Worm (Caenorhabditis elegans): ENCODE data around the gene F47D12.9.

F47D12.9 gene

DNA sequence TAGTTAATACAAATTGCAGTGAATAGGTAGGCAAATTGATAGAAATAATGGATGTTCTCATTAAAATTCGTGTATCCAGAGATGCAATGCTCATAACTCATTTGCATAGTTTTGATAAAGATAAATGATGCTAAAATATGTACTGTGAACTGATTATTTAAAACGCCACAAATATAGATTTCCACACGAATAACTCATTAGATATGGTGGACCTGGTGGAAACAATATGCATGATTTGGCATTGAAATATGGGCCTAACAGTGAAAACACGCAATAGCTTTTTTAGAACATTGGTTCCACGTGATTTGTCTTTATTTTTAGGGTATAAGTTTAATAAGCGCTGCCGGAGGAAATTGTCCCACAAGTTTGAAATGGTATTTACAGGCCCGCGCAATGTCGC, 32.9 kb downstream of the F47D12.9 start, which contains the start of gene srg-3:
Gene srg-3, minus strand, starts transcription at position 101 of the 400 bp plus-strand sequence.
- TF ChIP-seq nhr-77 (tag; optimal IDR thresholded peaks at IDR 0.05), result no peak
- no peak for TF ChIP-seq fos-1 (tag; optimal IDR thresholded peaks at IDR 0.05)
- TF ChIP-seq aly-2 (tag; optimal IDR thresholded peaks at IDR 0.05), result no peak
- no peak for TF ChIP-seq ZK546.5 (tag; optimal IDR thresholded peaks at IDR 0.05)
- no peak for TF ChIP-seq pqm-1 (tag; optimal IDR thresholded peaks at IDR 0.05)
- no peak for TF ChIP-seq hmg-11 (tag; optimal IDR thresholded peaks at IDR 0.05)
- no peak for TF ChIP-seq unc-39 (tag; optimal IDR thresholded peaks at IDR 0.05)
- no peak for TF ChIP-seq ztf-11 (tag; optimal IDR thresholded peaks at IDR 0.05)
- no peak for TF ChIP-seq R02D3.7 (tag; optimal IDR thresholded peaks at IDR 0.05)

DNA sequence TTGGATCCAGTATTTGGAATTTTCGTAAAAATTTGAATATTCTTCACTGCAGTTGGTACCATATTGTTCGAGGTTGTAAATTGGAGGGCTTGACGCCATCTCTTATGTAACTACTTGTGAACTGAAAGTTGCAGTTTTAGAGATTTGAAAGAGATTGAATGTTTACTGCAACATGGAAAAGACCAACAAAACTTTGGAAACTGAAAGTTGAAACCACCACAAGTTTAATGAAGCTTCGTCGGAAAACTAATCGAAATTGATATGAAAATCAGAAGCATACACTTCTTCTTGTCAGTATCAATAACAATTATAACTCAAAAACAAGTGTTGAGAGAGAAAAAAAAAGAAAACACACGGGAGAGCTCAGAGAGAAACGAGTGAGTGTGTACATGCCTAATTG, 35.1 kb downstream of the F47D12.9 start, which contains the start of gene srg-7:
Gene srg-7, minus strand, starts transcription at position 101 of the 400 bp plus-strand sequence.
- TF ChIP-seq lsy-12 (tag; optimal IDR thresholded peaks at IDR 0.05) (no peak), ceh-9 (tag; optimal IDR thresholded peaks at IDR 0.05) (no peak), nhr-23 (tag; optimal IDR thresholded peaks at IDR 0.05) (no peak), zag-1 (tag; optimal IDR thresholded peaks at IDR 0.05) (no peak), elt-2 (tag; optimal IDR thresholded peaks at IDR 0.05) (no peak), skn-1 (tag; optimal IDR thresholded peaks at IDR 0.05) (no peak), nfya-1 (tag; optimal IDR thresholded peaks at IDR 0.05; ENCODE audit: insufficient read depth) (no peak), elt-1 (tag; optimal IDR thresholded peaks at IDR 0.05) (no peak), R02D3.7 (tag; optimal IDR thresholded peaks at IDR 0.05) (no peak), daf-12 (tag; optimal IDR thresholded peaks at IDR 0.05) (no peak), nhr-43 (tag; optimal IDR thresholded peaks at IDR 0.05; ENCODE audit: poor library complexity, severe bottlenecking) (no peak), snpc-4 (tag; optimal IDR thresholded peaks at IDR 0.05) (no peak), egl-27 (tag; optimal IDR thresholded peaks at IDR 0.05) (no peak), ztf-4 (tag; optimal IDR thresholded peaks at IDR 0.05) (no peak), fos-1 (tag; optimal IDR thresholded peaks at IDR 0.05) (no peak), lin-15B (tag; optimal IDR thresholded peaks at IDR 0.05) (no peak), nhr-12 (tag; optimal IDR thresholded peaks at IDR 0.05) (no peak)

DNA sequence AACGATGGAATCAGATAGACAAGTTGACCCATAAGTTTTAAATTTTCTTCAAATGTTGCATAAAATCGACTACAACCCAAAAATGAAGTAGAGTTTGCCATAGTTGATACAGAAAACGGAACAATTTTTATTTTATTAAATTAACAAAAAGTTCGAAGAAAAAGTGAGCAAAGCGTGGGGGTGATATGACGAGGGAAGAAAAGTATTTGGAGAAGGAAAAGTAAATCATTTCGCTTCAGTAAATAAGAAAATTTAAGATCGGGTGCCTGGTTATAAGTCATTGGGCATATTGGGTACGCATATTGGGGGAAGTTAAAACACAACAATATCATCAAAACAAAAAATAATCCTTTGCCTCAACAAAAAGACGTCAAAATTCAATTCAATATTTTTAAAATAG, 37.3 kb downstream of the F47D12.9 start, which contains the start of gene srg-6:
Gene srg-6, minus strand, starts transcription at position 101 of the 400 bp plus-strand sequence.
- no peak for TF ChIP-seq lsy-12 (tag; optimal IDR thresholded peaks at IDR 0.05)
- no peak for TF ChIP-seq mdl-1 (tag; optimal IDR thresholded peaks at IDR 0.05)
- TF ChIP-seq elt-2 (tag; optimal IDR thresholded peaks at IDR 0.05), result no peak
- TF ChIP-seq lin-39 (tag; optimal IDR thresholded peaks at IDR 0.05), result no peak
- TF ChIP-seq nhr-67 (tag; optimal IDR thresholded peaks at IDR 0.05), result no peak
- no peak for TF ChIP-seq ama-1 (optimal IDR thresholded peaks at IDR 0.05)
- TF ChIP-seq skn-1 (tag; optimal IDR thresholded peaks at IDR 0.05), result no peak
- TF ChIP-seq snpc-4 (tag; optimal IDR thresholded peaks at IDR 0.05), result no peak
- TF ChIP-seq elt-1 (tag; optimal IDR thresholded peaks at IDR 0.05), result no peak
- TF ChIP-seq ztf-11 (tag; optimal IDR thresholded peaks at IDR 0.05), result no peak
- no peak for TF ChIP-seq nhr-11 (tag; optimal IDR thresholded peaks at IDR 0.05)
- TF ChIP-seq nhr-28 (tag; optimal IDR thresholded peaks at IDR 0.05), result no peak
- TF ChIP-seq nhr-25 (tag; optimal IDR thresholded peaks at IDR 0.05), result no peak
- TF ChIP-seq unc-62 (GFP tag; optimal IDR thresholded peaks at IDR 0.05), result no peak
- no peak for TF ChIP-seq elt-3 (tag; optimal IDR thresholded peaks at IDR 0.05)
- no peak for TF ChIP-seq egl-27 (tag; optimal IDR thresholded peaks at IDR 0.05)
- TF ChIP-seq nhr-23 (tag; optimal IDR thresholded peaks at IDR 0.05), result no peak
- no peak for TF ChIP-seq nfya-1 (tag; optimal IDR thresholded peaks at IDR 0.05; ENCODE audit: insufficient read depth)
- no peak for TF ChIP-seq pha-4 (tag; optimal IDR thresholded peaks at IDR 0.05)
- no peak for TF ChIP-seq eor-1 (tag; optimal IDR thresholded peaks at IDR 0.05)

DNA sequence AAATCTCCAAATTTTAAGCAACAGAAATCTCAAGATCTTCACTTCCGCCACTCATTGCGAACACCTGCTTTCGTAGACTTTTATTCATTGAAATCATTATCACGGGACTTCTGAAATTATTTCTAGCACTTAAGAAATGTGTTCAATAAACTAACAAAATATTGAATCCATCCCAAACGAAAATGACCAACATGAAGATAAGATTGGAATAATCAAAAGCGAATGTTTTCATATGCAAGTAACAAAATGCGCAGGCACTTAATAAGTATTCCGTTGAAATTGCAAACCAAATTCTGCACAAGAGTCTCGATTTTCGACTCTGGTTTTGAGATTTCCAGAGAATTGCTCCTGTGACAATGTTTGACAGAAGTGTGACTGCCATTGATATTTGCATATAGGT, 38.7 kb downstream of the F47D12.9 start, which contains the start of gene srg-5:
Gene srg-5, minus strand, starts transcription at position 101 of the 400 bp plus-strand sequence.
- TF ChIP-seq ceh-9 (tag; optimal IDR thresholded peaks at IDR 0.05) (no peak), pqm-1 (tag; optimal IDR thresholded peaks at IDR 0.05) (no peak), lin-39 (tag; optimal IDR thresholded peaks at IDR 0.05) (no peak), fos-1 (tag; optimal IDR thresholded peaks at IDR 0.05) (no peak), skn-1 (tag; optimal IDR thresholded peaks at IDR 0.05) (no peak), lsy-12 (tag; optimal IDR thresholded peaks at IDR 0.05) (no peak), nhr-12 (tag; optimal IDR thresholded peaks at IDR 0.05) (no peak), nhr-67 (tag; optimal IDR thresholded peaks at IDR 0.05) (no peak), sea-2 (GFP tag; optimal IDR thresholded peaks at IDR 0.05) (no peak), nhr-23 (tag; optimal IDR thresholded peaks at IDR 0.05) (no peak), ZK546.5 (tag; optimal IDR thresholded peaks at IDR 0.05) (no peak), jun-1 (tag; optimal IDR thresholded peaks at IDR 0.05) (no peak), hmg-11 (tag; optimal IDR thresholded peaks at IDR 0.05) (no peak), nfya-1 (tag; optimal IDR thresholded peaks at IDR 0.05; ENCODE audit: insufficient read depth) (no peak), nhr-11 (tag; optimal IDR thresholded peaks at IDR 0.05) (no peak), ceh-16 (tag; optimal IDR thresholded peaks at IDR 0.05) (no peak), pha-4 (tag; optimal IDR thresholded peaks at IDR 0.05) (no peak), egl-5 (tag; optimal IDR thresholded peaks at IDR 0.05) (no peak), ztf-11 (tag; optimal IDR thresholded peaks at IDR 0.05) (no peak)

Data from whole organism, L3 larva.